Worm (Caenorhabditis elegans) whole organism, L3 larva: ENCODE data around the gene Y43F8B.15.

ENCODE experiments used
- R02D3.7 ChIP-seq: fragments of 150-350 bp; optimal IDR thresholded peaks from 2 replicates; lab custom pipeline; 2014; ENCODE audit warnings: missing biosample characterization, missing genetic modification characterization
- aly-2 ChIP-seq: fragments of 150-350 bp; optimal IDR thresholded peaks from 2 replicates; lab custom pipeline; 2014; ENCODE audit warnings: missing biosample characterization, missing genetic modification characterization
- ama-1 ChIP-seq: fragments of 150-350 bp; optimal IDR thresholded peaks from 2 replicates; lab custom pipeline; 2018
- ceh-16 ChIP-seq: sonication (generic microtip); optimal IDR thresholded peaks from 2 replicates; lab custom pipeline; 2017; ENCODE audit warnings: missing biosample characterization, missing genetic modification characterization
- ceh-28 ChIP-seq: fragments of 150-350 bp; optimal IDR thresholded peaks from 2 replicates; lab custom pipeline; 2014; ENCODE audit warnings: missing biosample characterization, missing genetic modification reagents, missing genetic modification characterization
- daf-12 ChIP-seq: fragments of 150-350 bp; optimal IDR thresholded peaks from 2 replicates; lab custom pipeline; 2014; ENCODE audit warnings: missing biosample characterization, missing genetic modification reagents, missing genetic modification characterization
- egl-27 ChIP-seq: sonication (generic microtip); optimal IDR thresholded peaks from 4 replicates; lab custom pipeline; 2017; ENCODE audit warnings: missing biosample characterization, missing genetic modification reagents, missing genetic modification characterization
- elt-1 ChIP-seq: fragments of 150-350 bp; optimal IDR thresholded peaks from 2 replicates; lab custom pipeline; 2014; ENCODE audit warnings: missing biosample characterization, missing genetic modification characterization
- elt-2 ChIP-seq: sonication (generic microtip); optimal IDR thresholded peaks from 2 replicates; lab custom pipeline; 2016; ENCODE audit warnings: missing genetic modification reagents, mild to moderate bottlenecking, missing genetic modification characterization, missing compliant biosample characterization
- eor-1 ChIP-seq, 2 experiments: fragments of 150-350 bp; optimal IDR thresholded peaks; 2 replicates each; lab custom pipeline; 2014 to 2018; ENCODE audit warnings: missing biosample characterization in 2 of 2, missing genetic modification characterization in 2 of 2
- fkh-2 ChIP-seq: fragments of 150-350 bp; optimal IDR thresholded peaks from 2 replicates; lab custom pipeline; 2014; ENCODE audit warnings: missing biosample characterization, missing genetic modification reagents, missing genetic modification characterization
- fos-1 ChIP-seq: fragments of 150-350 bp; optimal IDR thresholded peaks from 2 replicates; lab custom pipeline; 2014; ENCODE audit warnings: missing biosample characterization, missing genetic modification characterization
- jun-1 ChIP-seq: fragments of 150-350 bp; optimal IDR thresholded peaks from 2 replicates; lab custom pipeline; 2014; ENCODE audit warnings: missing biosample characterization, missing genetic modification reagents, missing genetic modification characterization
- lin-39 ChIP-seq: fragments of 150-350 bp; optimal IDR thresholded peaks from 2 replicates; lab custom pipeline; 2018; ENCODE audit warnings: missing biosample characterization, missing genetic modification reagents, missing genetic modification characterization
- mdl-1 ChIP-seq: fragments of 150-350 bp; optimal IDR thresholded peaks from 2 replicates; lab custom pipeline; 2014; ENCODE audit warnings: missing biosample characterization, missing genetic modification characterization
- nfya-1 ChIP-seq: sonication (generic microtip); optimal IDR thresholded peaks from 2 replicates; lab custom pipeline; 2017; ENCODE audit warnings: missing genetic modification characterization, mild to moderate bottlenecking, missing compliant biosample characterization, antibody characterized with exemption, moderate library complexity; ENCODE audit not compliant: insufficient read depth
- nhr-23 ChIP-seq: fragments of 150-350 bp; optimal IDR thresholded peaks from 2 replicates; lab custom pipeline; 2014; ENCODE audit warnings: missing biosample characterization, missing genetic modification reagents, missing genetic modification characterization
- nhr-237 ChIP-seq: fragments of 150-350 bp; optimal IDR thresholded peaks from 2 replicates; lab custom pipeline; 2014; ENCODE audit warnings: missing biosample characterization, missing genetic modification characterization
- nhr-25 ChIP-seq: sonication (generic microtip); optimal IDR thresholded peaks from 2 replicates; lab custom pipeline; 2017; ENCODE audit warnings: missing biosample characterization, missing genetic modification characterization
- nhr-28 ChIP-seq: fragments of 150-350 bp; optimal IDR thresholded peaks from 2 replicates; lab custom pipeline; 2014; ENCODE audit warnings: missing biosample characterization, missing genetic modification characterization
- nhr-43 ChIP-seq: sonication (generic microtip); optimal IDR thresholded peaks from 2 replicates; lab custom pipeline; 2016; ENCODE audit warnings: mild to moderate bottlenecking, missing genetic modification characterization, missing compliant biosample characterization; ENCODE audit not compliant: poor library complexity, severe bottlenecking
- nhr-76 ChIP-seq: fragments of 150-350 bp; sonication (generic microtip); optimal IDR thresholded peaks from 5 replicates; lab custom pipeline; 2014; ENCODE audit warnings: missing biosample characterization, missing genetic modification characterization
- nhr-77 ChIP-seq: fragments of 150-350 bp; optimal IDR thresholded peaks from 2 replicates; lab custom pipeline; 2014; ENCODE audit warnings: missing biosample characterization, missing genetic modification characterization
- pha-4 ChIP-seq: fragments of 150-350 bp; optimal IDR thresholded peaks from 2 replicates; lab custom pipeline; 2014; ENCODE audit warnings: missing biosample characterization, missing genetic modification reagents, missing genetic modification characterization
- pqm-1 ChIP-seq: fragments of 150-350 bp; optimal IDR thresholded peaks from 2 replicates; lab custom pipeline; 2017; ENCODE audit warnings: missing biosample characterization, missing genetic modification characterization, inconsistent platforms
- ztf-11 ChIP-seq: fragments of 150-350 bp; optimal IDR thresholded peaks from 2 replicates; lab custom pipeline; 2014; ENCODE audit warnings: missing biosample characterization, missing genetic modification characterization
- ztf-4 ChIP-seq: fragments of 150-350 bp; optimal IDR thresholded peaks from 2 replicates; lab custom pipeline; 2014; ENCODE audit warnings: missing biosample characterization, missing genetic modification characterization

Y43F8B.15 gene

ce11 chrV:19429605-19430004 lies 32.3 kb downstream of the Y43F8B.15 start:
- no peak for TF ChIP-seq ztf-4
- no peak for TF ChIP-seq aly-2
- TF ChIP-seq nhr-25 (tag; lab: Kevin White, UChicago): peak; percentile 53
- peak; percentile 21 for TF ChIP-seq nhr-43
- peak; percentile 99 for TF ChIP-seq elt-1
- TF ChIP-seq nhr-23 (tag; lab: Kevin White, UChicago): peak; percentile 28
- no peak for TF ChIP-seq ceh-28 (tag; lab: Kevin White, UChicago)

DNA sequence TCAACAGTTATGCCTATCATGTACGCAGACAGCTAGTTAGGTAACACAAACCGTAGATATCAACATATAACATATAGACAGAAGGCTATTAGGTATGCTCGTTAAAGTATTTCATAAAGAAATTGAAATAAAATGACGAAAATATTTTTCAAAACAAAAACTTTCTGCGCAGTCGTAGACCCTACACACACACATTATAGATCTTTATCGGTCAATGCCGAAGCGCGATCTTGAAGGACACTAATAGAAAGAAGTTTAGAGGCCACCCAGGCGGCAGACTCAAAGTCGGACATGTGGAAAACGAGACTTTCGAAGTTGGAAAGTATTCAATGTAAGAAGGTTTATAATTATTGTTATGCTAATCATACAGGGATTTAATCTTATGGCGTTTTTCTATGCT lies 33.0 kb downstream of the Y43F8B.15 start:
- TF ChIP-seq nhr-25 (tag; lab: Kevin White, UChicago) (peak; percentile 32), elt-1 (peak; percentile 95), R02D3.7 (tag; lab: Kevin White, UChicago) (no peak)
- TF ChIP-seq, all 47 proteins: peak for 2

DNA sequence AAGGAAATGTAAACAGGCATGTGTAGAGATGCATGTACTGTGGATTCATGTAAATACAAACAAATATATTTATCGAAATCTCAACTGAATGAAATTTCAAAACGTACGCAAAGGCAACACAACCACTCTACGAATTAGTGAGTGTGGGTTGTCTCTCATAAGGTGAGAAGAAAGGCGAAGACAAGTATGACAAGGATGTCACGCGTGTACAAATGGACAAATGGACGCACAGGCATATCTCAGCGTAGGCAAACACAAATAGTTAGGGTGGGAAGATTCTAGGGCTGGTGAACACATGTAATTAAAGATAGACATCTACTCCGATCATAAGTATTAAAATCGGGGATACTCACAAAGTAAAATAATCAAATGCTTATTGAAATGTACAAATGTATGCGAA lies 33.8 kb downstream of the Y43F8B.15 start:
- peak; percentile 27 for TF ChIP-seq nhr-43
- peak; percentile 29 for TF ChIP-seq nhr-25 (tag; lab: Kevin White, UChicago)
- TF ChIP-seq fos-1 (tag; lab: Kevin White, UChicago): no peak
- no peak for TF ChIP-seq nfya-1 (tag; lab: Kevin White, UChicago)
- TF ChIP-seq lin-39: no peak
- TF ChIP-seq egl-27 (tag; lab: Kevin White, UChicago): no peak
- TF ChIP-seq nhr-77 (tag; lab: Kevin White, UChicago): no peak
- no peak for TF ChIP-seq eor-1 (tag; optimal IDR thresholded peaks at IDR 0.05; lab: Kevin White, UChicago)
- TF ChIP-seq elt-1: peak; percentile 86
- TF ChIP-seq fkh-2 (tag; lab: Kevin White, UChicago): no peak
- TF ChIP-seq mdl-1 (tag; lab: Kevin White, UChicago): no peak
- TF ChIP-seq nhr-237 (tag; lab: Kevin White, UChicago): no peak

DNA sequence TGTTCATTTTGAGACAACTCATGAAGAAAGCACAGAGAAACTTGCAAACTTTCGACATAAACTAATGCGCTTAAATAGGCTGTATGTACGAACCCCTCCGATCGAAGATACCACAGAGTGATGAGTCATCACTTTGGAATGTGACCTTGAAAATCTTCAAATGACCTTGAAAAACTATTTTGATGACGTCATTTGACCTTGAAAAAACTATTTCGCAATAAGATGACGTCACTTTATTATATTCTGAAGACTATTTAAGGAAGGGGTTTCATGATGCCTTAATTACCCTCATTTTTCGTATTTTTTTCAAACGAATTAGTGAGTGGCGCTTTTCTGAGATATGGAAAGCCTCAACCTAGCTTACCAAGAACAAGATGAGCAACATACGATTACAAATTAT lies 40.8 kb downstream of the Y43F8B.15 start, which contains the start of gene C25F9.2:
TSS of gene C25F9.2 (plus strand) at position 341 of the 400 bp plus-strand sequence.
- no peak for TF ChIP-seq ztf-11 (tag; lab: Kevin White, UChicago)
- peak; percentile 57 for TF ChIP-seq nhr-25 (tag; lab: Kevin White, UChicago)
- no peak for TF ChIP-seq nhr-76 (tag; lab: Kevin White, UChicago)
- TF ChIP-seq, all 47 proteins: peak for 1

DNA sequence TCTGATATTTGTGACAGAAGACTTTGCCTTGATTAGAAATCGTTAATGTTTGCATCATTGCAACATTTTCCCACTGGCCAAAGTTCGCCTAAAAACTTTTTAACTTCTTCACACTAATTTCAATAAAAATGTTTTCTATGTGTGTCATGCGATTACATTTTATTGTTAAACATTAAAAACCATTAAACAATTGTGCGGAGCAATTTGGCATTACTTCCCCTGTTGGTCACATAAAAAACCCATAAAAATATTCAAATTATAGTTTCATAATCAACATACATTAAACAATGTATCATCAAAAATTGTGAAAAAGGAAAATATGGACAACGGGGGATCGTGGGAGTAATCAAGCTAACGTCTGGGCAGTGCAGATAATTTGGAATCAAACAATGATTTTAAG lies 42.6 kb downstream of the Y43F8B.15 start:
- peak; percentile 7 for TF ChIP-seq pqm-1 (tag; lab: Kevin White, UChicago)
- TF ChIP-seq elt-2 (tag; lab: Kevin White, UChicago): peak; percentile 65

DNA sequence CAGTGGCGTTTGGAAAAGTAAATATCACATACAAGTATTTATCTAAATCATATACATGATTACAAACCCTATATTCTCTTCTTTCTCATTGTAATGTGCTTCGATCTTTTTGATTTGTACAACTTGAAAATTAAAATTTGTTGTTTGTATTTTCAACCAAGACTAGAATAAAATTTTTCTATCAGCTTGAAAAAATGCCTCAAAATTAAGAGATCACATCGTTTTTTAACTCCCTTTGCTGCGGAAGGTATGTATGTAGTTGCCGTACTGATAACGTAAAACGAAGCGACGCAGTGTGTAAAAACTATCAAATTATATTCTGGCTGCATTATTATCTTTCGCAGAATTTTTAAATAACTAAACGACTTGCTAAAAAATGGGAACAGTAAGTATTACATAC lies 44.1 kb downstream of the Y43F8B.15 start, which contains the start of gene C25F9.15:
TSS of gene C25F9.15 (plus strand) at position 301 of the 400 bp plus-strand sequence.
- peak; percentile 42 for TF ChIP-seq elt-2 (tag; lab: Kevin White, UChicago)
- no peak for TF ChIP-seq daf-12 (tag; lab: Kevin White, UChicago)
- no peak for TF ChIP-seq egl-27 (tag; lab: Kevin White, UChicago)
- TF ChIP-seq jun-1 (tag; lab: Kevin White, UChicago): no peak
- TF ChIP-seq ceh-16 (tag; lab: Kevin White, UChicago): no peak
- TF ChIP-seq nhr-28: no peak

DNA sequence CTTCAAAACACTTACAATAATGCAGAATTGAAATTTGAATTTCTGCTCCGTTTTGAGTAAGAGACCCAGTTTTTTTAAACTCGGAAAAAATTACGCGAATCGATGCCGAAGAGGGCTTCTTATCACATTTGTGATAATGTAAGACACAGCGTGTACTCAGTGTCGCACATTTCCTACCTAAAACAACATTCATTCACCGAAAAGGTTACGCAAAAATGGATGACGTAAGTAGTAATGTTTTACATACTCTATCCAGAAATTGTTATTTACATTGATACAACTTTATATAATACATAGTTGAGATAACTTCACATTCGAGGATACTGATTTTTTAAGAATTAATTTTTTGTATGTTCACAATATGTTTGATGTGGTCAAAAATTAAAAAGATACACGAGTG lies 45.4 kb downstream of the Y43F8B.15 start, which contains the start of the genes C25F9.4 and C25F9.9:
TSS of gene C25F9.4 (minus strand) at position 101 of the 400 bp plus-strand sequence.
TSS of gene C25F9.9 (plus strand) at position 137 of the 400 bp plus-strand sequence.
- TF ChIP-seq nhr-76 (tag; lab: Kevin White, UChicago) (no peak), ama-1 (lab: Kevin White, UChicago) (no peak), pha-4 (tag; lab: Kevin White, UChicago) (no peak), ceh-28 (tag; lab: Kevin White, UChicago) (no peak), elt-2 (tag; lab: Kevin White, UChicago) (peak; percentile 48)

- TF ChIP-seq ama-1 (lab: Kevin White, UChicago) (no peak), elt-2 (tag; lab: Kevin White, UChicago) (peak; percentile 81), pqm-1 (tag; lab: Kevin White, UChicago) (peak; percentile 58), pha-4 (tag; lab: Kevin White, UChicago) (peak; percentile 28), jun-1 (tag; lab: Kevin White, UChicago) (peak; percentile 64)
Observed at ce11 chrV:19410663-19411062, 51.3 kb downstream of the Y43F8B.15 start, which contains the start of gene C25F9.5. Gene C25F9.5, minus strand, starts transcription at chrV:19410857.
